Worm (Caenorhabditis elegans) whole organism, young adult: ENCODE data around the gene Y43F8B.15.

Source experiments
- B0019.2 ChIP-seq: fragments of 200-800 bp; sonication (Bioruptor generic); conservative IDR thresholded peaks from 2 replicates; pipeline ENCODE4 v1.3.6; 2022; ENCODE audit warnings: missing genetic modification reagents, missing genetic modification characterization, missing compliant biosample characterization
- B0261.1 ChIP-seq: sonication (generic microtip); optimal IDR thresholded peaks from 2 replicates; lab custom pipeline; 2016; ENCODE audit warnings: mild to moderate bottlenecking, missing genetic modification characterization, moderate library complexity, missing compliant biosample characterization
- C06A6.2 ChIP-seq: fragments of 200-800 bp; sonication (Bioruptor generic); conservative IDR thresholded peaks from 2 replicates; pipeline ENCODE4 v1.3.6; 2022; ENCODE audit warnings: missing genetic modification characterization, missing compliant biosample characterization
- F55B11.4 ChIP-seq: sonication (generic microtip); optimal IDR thresholded peaks from 2 replicates; lab custom pipeline; 2016; ENCODE audit warnings: missing compliant biosample characterization, missing genetic modification characterization, borderline replicate concordance; ENCODE audit not compliant: insufficient read depth
- K12H6.12 ChIP-seq: fragments of 200-800 bp; sonication (Bioruptor generic); optimal IDR thresholded peaks from 2 replicates; lab custom pipeline; 2018; ENCODE audit warnings: mild to moderate bottlenecking, missing genetic modification characterization, missing compliant biosample characterization
- Y53F4B.3 ChIP-seq: fragments of 200-800 bp; sonication (Bioruptor generic); IDR thresholded peaks from 2 replicates; pipeline ENCODE4 v1.3.6; 2022; ENCODE audit warnings: missing genetic modification reagents, missing genetic modification characterization, missing compliant biosample characterization
- akir-1 ChIP-seq: fragments of 200-800 bp; sonication (Bioruptor generic); optimal IDR thresholded peaks from 2 replicates; lab custom pipeline; 2018; ENCODE audit warnings: mild to moderate bottlenecking, missing genetic modification characterization, moderate library complexity, missing compliant biosample characterization
- aptf-3 ChIP-seq: fragments of 200-800 bp; sonication (Bioruptor generic); IDR thresholded peaks from 2 replicates; pipeline ENCODE4 v1.3.6; 2022; ENCODE audit warnings: missing genetic modification characterization, missing compliant biosample characterization
- attf-3 ChIP-seq: fragments of 200-800 bp; sonication (Bioruptor generic); conservative IDR thresholded peaks from 2 replicates; pipeline ENCODE4 v1.3.6; 2022; ENCODE audit warnings: missing genetic modification reagents, missing genetic modification characterization, missing compliant biosample characterization
- cebp-2 ChIP-seq: fragments of 200-800 bp; sonication (Bioruptor generic); IDR thresholded peaks from 2 replicates; pipeline ENCODE4 v1.3.6; 2022; ENCODE audit warnings: missing genetic modification characterization, missing compliant biosample characterization
- ceh-27 ChIP-seq: fragments of 200-800 bp; sonication (Bioruptor generic); optimal IDR thresholded peaks from 2 replicates; lab custom pipeline; 2018; ENCODE audit warnings: mild to moderate bottlenecking, missing genetic modification characterization, moderate library complexity, missing compliant biosample characterization
- ceh-40 ChIP-seq: fragments of 200-800 bp; sonication (Bioruptor generic); IDR thresholded peaks from 2 replicates; pipeline ENCODE4 v1.3.6; 2022; ENCODE audit warnings: missing genetic modification characterization, missing compliant biosample characterization
- ceh-91 ChIP-seq: fragments of 200-800 bp; sonication (Bioruptor generic); IDR thresholded peaks from 2 replicates; pipeline ENCODE4 v1.3.6; 2022; ENCODE audit warnings: missing genetic modification reagents, missing genetic modification characterization, missing compliant biosample characterization
- dox-1 ChIP-seq: fragments of 200-800 bp; sonication (Bioruptor generic); IDR thresholded peaks from 2 replicates; pipeline ENCODE4 v1.3.6; 2022; ENCODE audit warnings: missing genetic modification reagents, missing genetic modification characterization, missing compliant biosample characterization
- dpff-1 ChIP-seq: sonication (generic microtip); optimal IDR thresholded peaks from 2 replicates; lab custom pipeline; 2017; ENCODE audit warnings: mild to moderate bottlenecking, missing genetic modification characterization, missing compliant biosample characterization
- dpl-1 ChIP-seq: fragments of 150-350 bp; optimal IDR thresholded peaks from 2 replicates; lab custom pipeline; 2014; ENCODE audit warnings: missing biosample characterization, missing genetic modification reagents, missing genetic modification characterization
- egl-44 ChIP-seq: fragments of 200-800 bp; sonication (Bioruptor generic); IDR thresholded peaks from 2 replicates; pipeline ENCODE4 v1.3.6; 2022; ENCODE audit warnings: missing genetic modification reagents, missing genetic modification characterization, missing compliant biosample characterization
- egrh-3 ChIP-seq: fragments of 200-800 bp; sonication (Bioruptor generic); IDR thresholded peaks from 2 replicates; pipeline ENCODE4 v1.3.6; 2022; ENCODE audit warnings: missing genetic modification reagents, missing genetic modification characterization, missing compliant biosample characterization
- hlh-12 ChIP-seq: sonication (generic microtip); optimal IDR thresholded peaks from 2 replicates; lab custom pipeline; 2016; ENCODE audit warnings: missing genetic modification characterization, missing compliant biosample characterization
- hrde-1 ChIP-seq: sonication (generic microtip); optimal IDR thresholded peaks from 2 replicates; lab custom pipeline; 2016; ENCODE audit warnings: missing genetic modification characterization, mild to moderate bottlenecking, missing compliant biosample characterization, moderate library complexity, missing genotype, missing genetic modification reagents, borderline replicate concordance
- let-607 ChIP-seq, 2 experiments: fragments of 200-800 bp in 1 of 2; sonication (Bioruptor generic) in 1 of 2; sonication (generic microtip) in 1 of 2; optimal IDR thresholded peaks; 2 replicates each; lab custom pipeline; 2016 to 2018; ENCODE audit warnings: mild to moderate bottlenecking in 2 of 2, missing compliant biosample characterization in 2 of 2, missing genetic modification characterization in 2 of 2, moderate library complexity in 2 of 2, missing genotype in 1 of 2
- lin-26 ChIP-seq: fragments of 200-800 bp; sonication (Bioruptor generic); IDR thresholded peaks from 2 replicates; pipeline ENCODE4 v1.3.6; 2022; ENCODE audit warnings: missing genetic modification reagents, missing genetic modification characterization, missing compliant biosample characterization
- lin-40 ChIP-seq: sonication (generic microtip); optimal IDR thresholded peaks from 2 replicates; lab custom pipeline; 2016; ENCODE audit warnings: missing genetic modification characterization, mild to moderate bottlenecking, missing compliant biosample characterization, missing genotype, missing genetic modification reagents
- lin-54 ChIP-seq: fragments of 200-800 bp; sonication (Bioruptor generic); optimal IDR thresholded peaks from 2 replicates; lab custom pipeline; 2018; ENCODE audit warnings: mild to moderate bottlenecking, missing genetic modification characterization, missing compliant biosample characterization
- lir-1 ChIP-seq: fragments of 200-800 bp; sonication (Bioruptor generic); conservative IDR thresholded peaks from 2 replicates; pipeline ENCODE4 v1.3.6; 2022; ENCODE audit warnings: missing genetic modification reagents, missing genetic modification characterization, missing compliant biosample characterization
- mcd-1 ChIP-seq: fragments of 200-800 bp; sonication (Bioruptor generic); IDR thresholded peaks from 2 replicates; pipeline ENCODE4 v1.3.6; 2022; ENCODE audit warnings: missing genetic modification reagents, missing genetic modification characterization, missing compliant biosample characterization
- mel-28 ChIP-seq: sonication (generic microtip); optimal IDR thresholded peaks from 2 replicates; lab custom pipeline; 2016; ENCODE audit warnings: borderline replicate concordance, mild to moderate bottlenecking, missing genetic modification characterization, missing compliant biosample characterization
- nfya-1 ChIP-seq: sonication (generic microtip); optimal IDR thresholded peaks from 2 replicates; lab custom pipeline; 2017; ENCODE audit warnings: antibody characterized with exemption, missing compliant biosample characterization, missing genetic modification characterization, borderline replicate concordance; ENCODE audit not compliant: insufficient read depth
- nhr-120 ChIP-seq: fragments of 200-800 bp; sonication (Bioruptor generic); IDR thresholded peaks from 2 replicates; pipeline ENCODE4 v1.3.6; 2022; ENCODE audit warnings: missing genetic modification characterization, missing compliant biosample characterization
- nhr-179 ChIP-seq: sonication (generic microtip); optimal IDR thresholded peaks from 2 replicates; lab custom pipeline; 2016; ENCODE audit warnings: mild to moderate bottlenecking, missing genetic modification characterization, missing compliant biosample characterization
- nhr-80 ChIP-seq: sonication (generic microtip); optimal IDR thresholded peaks from 2 replicates; lab custom pipeline; 2016; ENCODE audit warnings: missing genetic modification characterization, missing compliant biosample characterization
- rpc-1 ChIP-seq, 2 experiments: fragments of 150-350 bp in 1 of 2; sonication (generic microtip) in 1 of 2; optimal IDR thresholded peaks; 2 replicates each; lab custom pipeline; 2014 to 2018; ENCODE audit warnings: missing biosample characterization in 1 of 2, missing genetic modification characterization in 1 of 2, missing genetic modification reagents in 1 of 2, missing genotype in 1 of 2
- somi-1 ChIP-seq: fragments of 200-800 bp; sonication (Bioruptor generic); optimal IDR thresholded peaks from 2 replicates; lab custom pipeline; 2018; ENCODE audit warnings: mild to moderate bottlenecking, missing genetic modification characterization, missing compliant biosample characterization
- tbp1 ChIP-seq: fragments of 200-800 bp; sonication (Bioruptor generic); optimal IDR thresholded peaks from 2 replicates; lab custom pipeline; 2018; ENCODE audit warnings: mild to moderate bottlenecking, missing genetic modification characterization, missing compliant biosample characterization
- zfh-2 ChIP-seq: fragments of 200-800 bp; sonication (Bioruptor generic); conservative IDR thresholded peaks from 2 replicates; pipeline ENCODE4 v1.3.6; 2022; ENCODE audit warnings: missing genetic modification reagents, missing genetic modification characterization, missing compliant biosample characterization
- ztf-22 ChIP-seq: fragments of 200-800 bp; sonication (Bioruptor generic); optimal IDR thresholded peaks from 2 replicates; lab custom pipeline; 2018; ENCODE audit warnings: mild to moderate bottlenecking, missing genetic modification characterization, moderate library complexity, missing compliant biosample characterization

Gene Y43F8B.15

DNA sequence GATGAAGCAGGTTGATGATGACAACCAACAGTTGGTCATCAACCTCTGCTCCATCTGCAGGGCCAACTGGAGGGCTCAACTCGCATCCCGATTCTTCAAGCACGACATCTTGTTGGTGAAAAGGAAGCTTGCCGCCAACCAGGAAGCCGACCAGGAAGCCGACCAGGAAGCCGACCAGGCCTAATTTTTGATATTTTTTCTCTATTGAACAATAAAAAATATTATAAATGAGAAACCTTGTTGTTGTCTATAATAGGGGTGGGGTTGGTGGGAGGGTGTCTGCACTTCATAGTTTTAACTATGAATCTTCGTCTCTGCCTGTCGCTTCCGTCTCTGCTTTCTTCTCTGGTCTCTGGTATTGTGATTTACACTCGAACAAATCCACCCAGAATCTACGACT is 23.8 kb upstream of the Y43F8B.15 start, which contains the start of gene Y43F8B.18:
Y43F8B.18 (plus strand) TSS at position 301 of the 400 bp plus-strand sequence.
- TF ChIP-seq attf-3 (GFP tag; lab: Robert Waterston, UW): no peak
- TF ChIP-seq akir-1 (GFP tag; lab: Kevin White, UChicago): no peak
- TF ChIP-seq lin-54: no peak
- TF ChIP-seq C06A6.2 (GFP tag; lab: Robert Waterston, UW): no peak

DNA sequence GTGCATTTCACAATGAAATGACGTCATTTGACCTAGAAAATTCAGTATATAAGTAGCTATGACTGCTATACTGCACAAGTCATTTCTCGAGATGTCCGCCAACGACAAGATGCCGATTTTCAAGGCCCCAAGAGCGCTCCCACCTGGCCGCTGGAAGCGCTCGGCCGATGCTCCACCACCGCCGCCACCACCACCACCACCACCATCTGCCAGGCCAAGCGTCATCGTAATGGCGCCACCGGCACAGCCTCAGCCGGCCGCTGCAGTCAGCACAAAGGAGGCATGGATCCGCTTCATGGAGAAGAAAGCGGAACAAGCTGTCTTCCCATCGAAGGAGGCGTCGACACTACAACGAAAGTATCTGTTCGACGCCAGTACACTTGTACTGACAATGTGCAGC is 23.3 kb upstream of the Y43F8B.15 start, which contains the start of gene Y43F8B.28:
Y43F8B.28 (plus strand) TSS at position 59 of the 400 bp plus-strand sequence.
- TF ChIP-seq let-607 (tag; optimal IDR thresholded peaks at IDR 0.05; lab: Kevin White, UChicago): no peak
- TF ChIP-seq nfya-1 (tag; lab: Kevin White, UChicago): no peak
- no peak for TF ChIP-seq ztf-22 (GFP tag; lab: Kevin White, UChicago)
- no peak for TF ChIP-seq mel-28
- TF ChIP-seq egrh-3 (GFP tag; lab: Robert Waterston, UW): peak; percentile 88
- peak; percentile 87 for TF ChIP-seq zfh-2 (GFP tag; lab: Robert Waterston, UW)
- TF ChIP-seq Y53F4B.3: no peak
- TF ChIP-seq dpl-1 (GFP tag; lab: Kevin White, UChicago): no peak
- no peak for TF ChIP-seq somi-1 (GFP tag; lab: Kevin White, UChicago)
- no peak for TF ChIP-seq dpff-1 (tag; lab: Kevin White, UChicago)
- TF ChIP-seq ceh-40 (GFP tag; lab: Robert Waterston, UW): no peak
- TF ChIP-seq mcd-1 (GFP tag; lab: Robert Waterston, UW): no peak
- no peak for TF ChIP-seq ceh-27 (GFP tag; lab: Kevin White, UChicago)
- TF ChIP-seq B0019.2 (GFP tag; lab: Robert Waterston, UW): no peak
- TF ChIP-seq lir-1 (GFP tag; lab: Robert Waterston, UW): no peak
- TF ChIP-seq dox-1 (GFP tag; lab: Robert Waterston, UW): no peak
- no peak for TF ChIP-seq ceh-91 (GFP tag; lab: Robert Waterston, UW)
- 0 out of 2 replicates have a peak, but pooled peaks have one; percentile 10 for TF ChIP-seq lin-26

DNA sequence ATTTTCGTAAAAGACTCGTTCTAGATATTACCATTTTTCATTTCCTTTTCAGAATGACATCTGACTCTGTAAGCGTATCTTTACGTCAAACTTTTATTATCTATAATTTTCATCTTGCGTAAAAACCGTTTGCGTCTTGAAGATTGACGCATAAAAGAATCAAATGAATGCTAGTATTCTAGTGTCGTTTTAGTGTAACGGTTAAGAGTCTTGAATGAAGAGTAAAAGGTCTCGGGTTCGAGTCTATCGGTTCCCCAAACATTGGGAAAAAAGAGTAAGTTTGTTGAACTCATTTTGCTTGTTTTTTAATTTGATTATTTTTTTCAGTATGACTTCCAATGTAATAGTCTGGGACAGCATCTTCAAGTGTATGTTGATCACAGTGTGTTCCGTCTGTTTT is 22.6 kb upstream of the Y43F8B.15 start, which contains the start of gene Y43F8B.17:
Y43F8B.17 (plus strand) TSS at position 215 of the 400 bp plus-strand sequence.
- TF ChIP-seq rpc-1 (optimal IDR thresholded peaks at IDR 0.05; lab: Kevin White, UChicago): peak; percentile 51
- peak; percentile 71 for TF ChIP-seq rpc-1 (tag; optimal IDR thresholded peaks at IDR 0.05; lab: Kevin White, UChicago)
- no peak for TF ChIP-seq hrde-1 (tag; lab: Kevin White, UChicago)
- TF ChIP-seq B0261.1 (tag; lab: Kevin White, UChicago): peak; percentile 62
- no peak for TF ChIP-seq F55B11.4
- TF ChIP-seq tbp1: peak; percentile 84
- TF ChIP-seq somi-1 (GFP tag; lab: Kevin White, UChicago): no peak
- TF ChIP-seq egl-44 (GFP tag; lab: Robert Waterston, UW): no peak

DNA sequence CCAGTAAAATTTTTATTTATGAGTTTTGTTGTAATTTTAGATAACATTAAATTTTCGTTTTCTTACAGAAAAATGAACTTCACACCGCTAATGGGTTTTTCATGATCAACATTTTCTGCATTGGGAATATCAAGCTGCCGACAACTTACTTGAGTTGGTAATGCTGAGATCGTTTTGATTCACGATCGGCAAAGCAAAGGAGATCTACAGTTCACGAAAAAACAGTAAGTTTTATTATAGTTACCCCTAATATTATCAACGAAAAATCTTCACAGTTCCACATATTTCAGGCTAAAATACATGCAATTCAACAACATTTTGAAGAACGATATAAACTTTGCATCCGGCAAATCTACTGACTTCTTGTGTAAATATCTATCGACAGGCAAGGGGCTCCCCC is 20.6 kb upstream of the Y43F8B.15 start, which contains the start of gene Y43F8B.22:
Y43F8B.22 (plus strand) TSS at position 301 of the 400 bp plus-strand sequence.
- TF ChIP-seq cebp-2 (GFP tag; lab: Robert Waterston, UW) (no peak), aptf-3 (GFP tag; lab: Robert Waterston, UW) (no peak), nhr-80 (no peak), nhr-179 (tag; lab: Kevin White, UChicago) (no peak), nhr-120 (GFP tag; lab: Robert Waterston, UW) (no peak), lin-40 (tag; lab: Kevin White, UChicago) (no peak), B0019.2 (GFP tag; lab: Robert Waterston, UW) (no peak), K12H6.12 (tag; lab: Kevin White, UChicago) (no peak), hlh-12 (tag; lab: Kevin White, UChicago) (no peak)
